Fruit fly (Drosophila melanogaster): ENCODE data around the gene CG42675.

CG42675 gene

dm6 chr3R:5794267-5795089 is 18.9 kb upstream of the CG42675 start, which contains the start of the genes PSMG1 and CG10979 (continued):
- TF ChIP-seq CG10209 (GFP tag; optimal IDR thresholded peaks at IDR 0.05) (no peak), Fer3 (tag; optimal IDR thresholded peaks at IDR 0.05) (no peak), B-H2 (GFP tag; optimal IDR thresholded peaks at IDR 0.05) (no peak), CG14710 (tag; optimal IDR thresholded peaks at IDR 0.05) (peak; percentile 51), CG9437 (GFP tag; optimal IDR thresholded peaks at IDR 0.05) (no peak), CG13123 (GFP tag; optimal IDR thresholded peaks at IDR 0.05) (no peak), CG6791 (GFP tag; IDR thresholded peaks at IDR 0.05; ENCODE audit: partially characterized antibody) (no peak), CG17612 (GFP tag; IDR thresholded peaks at IDR 0.05) (no peak), unc-4 (GFP tag; IDR thresholded peaks at IDR 0.05; ENCODE audit: partially characterized antibody) (no peak), Oaz (GFP tag; IDR thresholded peaks at IDR 0.05) (no peak), CG31224 (GFP tag; IDR thresholded peaks at IDR 0.05) (no peak), CG34376 (GFP tag; optimal IDR thresholded peaks at IDR 0.05) (no peak), CkIIα-i1 (GFP tag; IDR thresholded peaks at IDR 0.05) (no peak), CG12155 (GFP tag; optimal IDR thresholded peaks at IDR 0.05) (no peak), gro (GFP tag; optimal IDR thresholded peaks at IDR 0.05) (no peak), Mad (GFP tag; optimal IDR thresholded peaks at IDR 0.05) (no peak), exex (tag; optimal IDR thresholded peaks at IDR 0.05) (no peak), CG11696 (GFP tag; IDR thresholded peaks at IDR 0.05) (no peak), CG8765 (GFP tag; IDR thresholded peaks at IDR 0.05) (no peak), ham (GFP tag; IDR thresholded peaks at IDR 0.05) (no peak), Sry-δ (GFP tag; optimal IDR thresholded peaks at IDR 0.05) (peak; percentile 4), Med (GFP tag) (peak; percentile 65), croc (GFP tag; conservative IDR thresholded peaks at IDR 0.05) (no peak), cwo (GFP tag; optimal IDR thresholded peaks at IDR 0.05) (no peak), gsb-n (tag; optimal IDR thresholded peaks at IDR 0.05) (no peak), NC2β (GFP tag; optimal IDR thresholded peaks at IDR 0.05) (no peak), Nf-YA (GFP tag; IDR thresholded peaks at IDR 0.05) (no peak), org-1 (GFP tag; optimal IDR thresholded peaks at IDR 0.05) (no peak), h (optimal IDR thresholded peaks at IDR 0.05) (no peak), CG14050 (GFP tag; IDR thresholded peaks at IDR 0.05) (no peak), Mrtf (GFP tag; IDR thresholded peaks at IDR 0.05) (no peak), CG13624 (GFP tag; optimal IDR thresholded peaks at IDR 0.05) (no peak), dysf (GFP tag; IDR thresholded peaks at IDR 0.05) (no peak), CG2116 (GFP tag; optimal IDR thresholded peaks at IDR 0.05) (peak; percentile 37), sug (tag; optimal IDR thresholded peaks at IDR 0.05) (no peak), ap (GFP tag; IDR thresholded peaks at IDR 0.05) (no peak), sim (GFP tag; IDR thresholded peaks at IDR 0.05) (no peak), bbx (GFP tag; IDR thresholded peaks at IDR 0.05; ENCODE audit: partially characterized antibody) (no peak), CG3847 (GFP tag; IDR thresholded peaks at IDR 0.05) (no peak), CG2889 (GFP tag; IDR thresholded peaks at IDR 0.05) (no peak), kah (GFP tag; optimal IDR thresholded peaks at IDR 0.05) (no peak), CG12219 (GFP tag; optimal IDR thresholded peaks at IDR 0.05) (no peak), CG6654 (GFP tag; optimal IDR thresholded peaks at IDR 0.05) (no peak), wor (GFP tag; IDR thresholded peaks at IDR 0.05) (no peak), gsb (GFP tag; IDR thresholded peaks at IDR 0.05) (no peak), chn (GFP tag; optimal IDR thresholded peaks at IDR 0.05) (no peak), Trl (optimal IDR thresholded peaks at IDR 0.05) (no peak), Trl (GFP tag; optimal IDR thresholded peaks at IDR 0.05) (no peak), CG10462 (GFP tag; optimal IDR thresholded peaks at IDR 0.05) (no peak), cas (GFP tag; IDR thresholded peaks at IDR 0.05) (no peak), kay (GFP tag; optimal IDR thresholded peaks at IDR 0.05) (no peak), CG12071 (GFP tag; optimal IDR thresholded peaks at IDR 0.05) (no peak)
